Worm (Caenorhabditis elegans): ENCODE results near the gene F52E4.5.

ce11 chrX:3057656-3058055 is 29.5 kb downstream of the F52E4.5 start:
- TF ChIP-seq him-1 (tag; optimal IDR thresholded peaks at IDR 0.05) (no peak), dao-5 (tag; optimal IDR thresholded peaks at IDR 0.05) (no peak)
